Fruit fly (Drosophila melanogaster) whole organism, wandering third instar larva: ENCODE data around the gene alpha4GT2.

Experiments used
- CG9705 ChIP-seq: fragments of 200-800 bp; sonication (Bioruptor generic); optimal IDR thresholded peaks from 2 replicates; lab custom pipeline; 2018; ENCODE audit warnings: missing biosample characterization, mild to moderate bottlenecking, missing genetic modification characterization
- CrebA ChIP-seq: fragments of 200-800 bp; sonication (Bioruptor generic); optimal IDR thresholded peaks from 2 replicates; lab custom pipeline; 2016; ENCODE audit warnings: missing biosample characterization, mild to moderate bottlenecking, missing genetic modification characterization, borderline replicate concordance
- Dif ChIP-seq: fragments of 200-275, 200-300 bp; sonication (Bioruptor generic); optimal IDR thresholded peaks from 2 replicates; lab custom pipeline; 2018; ENCODE audit warnings: missing biosample characterization, missing genetic modification characterization; ENCODE audit not compliant: partially characterized antibody
- HLH106 ChIP-seq: fragments of 200-800 bp; optimal IDR thresholded peaks from 3 replicates; lab custom pipeline; 2019; ENCODE audit warnings: missing biosample characterization, mild to moderate bottlenecking, missing genetic modification characterization, moderate library complexity
- Hr78 ChIP-seq: fragments of >200 bp; optimal IDR thresholded peaks from 2 replicates; lab custom pipeline; 2017; ENCODE audit warnings: missing biosample characterization, missing genetic modification characterization
- Mio ChIP-seq: sonication (Bioruptor generic); optimal IDR thresholded peaks from 2 replicates; lab custom pipeline; 2016; ENCODE audit warnings: missing biosample characterization, missing genetic modification characterization
- Myc ChIP-seq: fragments of >200 bp; optimal IDR thresholded peaks from 2 replicates; lab custom pipeline; 2017
- N ChIP-seq: fragments of >200 bp; optimal IDR thresholded peaks from 2 replicates; lab custom pipeline; 2018; ENCODE audit warnings: missing biosample characterization, missing external identifiers, missing genetic modification characterization
- OdsH ChIP-seq: fragments of 200-800 bp; sonication (Bioruptor generic); optimal IDR thresholded peaks from 2 replicates; lab custom pipeline; 2016; ENCODE audit warnings: missing biosample characterization, mild to moderate bottlenecking, missing genetic modification characterization
- Rel ChIP-seq, 2 experiments: fragments of 200-800 bp; sonication (Bioruptor generic) in 1 of 2; optimal IDR thresholded peaks; 2 replicates in 1 of 2; 3 replicates in 1 of 2; lab custom pipeline; 2016 to 2019; ENCODE audit warnings: mild to moderate bottlenecking in 2 of 2, missing biosample characterization in 2 of 2, missing genetic modification characterization in 2 of 2, moderate library complexity in 1 of 2
- Sp1 ChIP-seq: fragments of 200-800 bp; sonication (Bioruptor generic); optimal IDR thresholded peaks from 3 replicates; lab custom pipeline; 2019; ENCODE audit warnings: missing biosample characterization, mild to moderate bottlenecking, missing genetic modification characterization, moderate library complexity
- br ChIP-seq: fragments of 200-800 bp; sonication (Bioruptor generic); optimal IDR thresholded peaks from 2 replicates; lab custom pipeline; 2016; ENCODE audit warnings: missing biosample characterization, missing genetic modification characterization
- brk ChIP-seq: fragments of 200-800 bp; sonication (Bioruptor generic); optimal IDR thresholded peaks from 2 replicates; lab custom pipeline; 2016; ENCODE audit warnings: missing biosample characterization, mild to moderate bottlenecking, missing genetic modification characterization
- dl ChIP-seq, 2 experiments: fragments of 175-275, 200-275 bp in 1 of 2; fragments of 200-275 bp in 1 of 2; sonication (Bioruptor generic); optimal IDR thresholded peaks; lab custom pipeline; 2018; ENCODE audit warnings: mild to moderate bottlenecking in 2 of 2, missing biosample characterization in 2 of 2, missing genetic modification characterization in 2 of 2, moderate library complexity in 2 of 2; ENCODE audit not compliant: partially characterized antibody in 2 of 2, insufficient read depth in 1 of 2
- dmrt93B ChIP-seq: fragments of 200-800 bp; sonication (Bioruptor generic); optimal IDR thresholded peaks from 2 replicates; lab custom pipeline; 2018; ENCODE audit warnings: missing biosample characterization, mild to moderate bottlenecking, missing genetic modification characterization
- dsf ChIP-seq: sonication (Bioruptor generic); optimal IDR thresholded peaks from 2 replicates; lab custom pipeline; 2016; ENCODE audit warnings: missing biosample characterization, missing genetic modification characterization, borderline replicate concordance
- ey ChIP-seq: fragments of 200-800 bp; sonication (Bioruptor generic); optimal IDR thresholded peaks from 2 replicates; lab custom pipeline; 2016; ENCODE audit warnings: missing biosample characterization, missing genetic modification characterization
- fru ChIP-seq: fragments of 200-800 bp; sonication (Bioruptor generic); optimal IDR thresholded peaks from 3 replicates; lab custom pipeline; 2016; ENCODE audit warnings: missing biosample characterization, mild to moderate bottlenecking, missing genetic modification characterization
- h ChIP-seq: fragments of 200-800 bp; sonication (Bioruptor generic); optimal IDR thresholded peaks from 3 replicates; lab custom pipeline; 2016; ENCODE audit warnings: missing biosample characterization, mild to moderate bottlenecking, missing genetic modification characterization
- lola ChIP-seq: fragments of >200 bp; optimal IDR thresholded peaks from 2 replicates; lab custom pipeline; 2017; ENCODE audit warnings: missing biosample characterization, missing genetic modification characterization
- pan ChIP-seq: fragments of >200 bp; optimal IDR thresholded peaks from 2 replicates; lab custom pipeline; 2017
- psq ChIP-seq: fragments of 200-800 bp; sonication (Bioruptor generic); optimal IDR thresholded peaks from 3 replicates; lab custom pipeline; 2017; ENCODE audit warnings: missing biosample characterization, mild to moderate bottlenecking, missing genetic modification characterization, moderate library complexity
- rgr ChIP-seq: fragments of 200-800 bp; sonication (Bioruptor generic); optimal IDR thresholded peaks from 3 replicates; lab custom pipeline; 2016; ENCODE audit warnings: missing biosample characterization, mild to moderate bottlenecking, missing genetic modification characterization
- sage ChIP-seq: fragments of 200-800 bp; sonication (Bioruptor generic); optimal IDR thresholded peaks from 2 replicates; lab custom pipeline; 2016; ENCODE audit warnings: missing biosample characterization, mild to moderate bottlenecking, missing genetic modification characterization
- sv ChIP-seq: fragments of 200-800 bp; sonication (Bioruptor generic); optimal IDR thresholded peaks from 3 replicates; lab custom pipeline; 2016; ENCODE audit warnings: missing biosample characterization, missing genetic modification characterization
- usp ChIP-seq: fragments of >200 bp; optimal IDR thresholded peaks from 2 replicates; lab custom pipeline; 2017; ENCODE audit warnings: missing biosample characterization, missing genetic modification characterization

Gene alpha4GT2

DNA sequence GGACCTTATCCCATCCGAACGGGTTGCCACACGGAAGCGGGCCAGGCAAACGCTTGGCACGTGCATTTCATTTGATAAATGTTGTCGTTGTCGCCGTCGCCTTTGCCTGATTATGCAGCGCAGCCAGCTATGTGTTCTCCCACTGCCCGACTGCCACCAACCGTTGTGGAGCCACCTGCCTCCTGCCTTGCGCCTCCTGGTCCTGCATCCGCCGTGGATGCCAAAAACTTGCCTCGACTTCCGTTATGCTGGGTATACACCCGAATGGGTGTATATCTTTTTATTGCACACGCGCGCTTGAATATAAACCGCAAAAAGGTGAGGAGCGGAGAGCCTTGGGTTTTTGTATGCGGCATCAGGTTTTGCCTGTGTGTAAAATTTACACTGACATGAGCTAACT lies 40.2 kb upstream of the alpha4GT2 start:
- TF ChIP-seq dsf (GFP tag; lab: Kevin White, UChicago) (no peak), N (GFP tag; lab: Kevin White, UChicago) (no peak), Rel (GFP tag; optimal IDR thresholded peaks at IDR 0.05; lab: Kevin White, UChicago) (no peak), Rel (tag; optimal IDR thresholded peaks at IDR 0.05; lab: Kevin White, UChicago) (no peak), Mio (GFP tag; lab: Kevin White, UChicago) (no peak), dl (GFP tag; optimal IDR thresholded peaks at IDR 0.05; lab: Kevin White, UChicago; ENCODE audit: insufficient read depth in 1 of 2, partially characterized antibody in 2 of 2) (no peak)
- TF ChIP-seq, all 38 proteins: peak for 0

DNA sequence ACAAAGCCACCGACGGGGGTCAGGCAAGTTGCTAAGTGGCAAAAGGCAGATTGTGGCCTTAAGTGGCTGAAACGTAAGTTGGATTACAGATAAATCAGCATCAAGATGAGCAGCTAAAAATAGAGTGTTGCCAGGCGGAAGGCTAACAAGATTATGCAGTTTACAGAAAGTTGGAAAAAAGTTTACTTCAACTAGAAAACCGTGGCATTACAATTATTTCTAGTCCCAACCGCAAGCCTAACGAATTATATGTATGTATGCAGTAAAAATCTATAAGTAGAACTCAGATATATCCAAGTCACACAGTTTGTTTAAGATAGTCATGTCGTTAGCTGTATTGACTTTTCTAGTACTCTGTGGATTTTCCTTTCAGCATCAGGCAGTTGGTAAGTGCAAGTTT lies 25.9 kb upstream of the alpha4GT2 start, which contains the start of gene BG642167:
TSS of gene BG642167 (plus strand) at position 301 of the 400 bp plus-strand sequence.
- no peak for TF ChIP-seq ey (GFP tag; lab: Kevin White, UChicago)
- TF ChIP-seq dmrt93B (GFP tag; lab: Kevin White, UChicago), result no peak
- no peak for TF ChIP-seq HLH106
- no peak for TF ChIP-seq Rel (GFP tag; optimal IDR thresholded peaks at IDR 0.05; lab: Kevin White, UChicago)
- no peak for TF ChIP-seq Rel (tag; optimal IDR thresholded peaks at IDR 0.05; lab: Kevin White, UChicago)
- no peak for TF ChIP-seq rgr (GFP tag; lab: Kevin White, UChicago)
- no peak for TF ChIP-seq Sp1
- no peak for TF ChIP-seq brk (GFP tag; lab: Kevin White, UChicago)
- TF ChIP-seq dsf (GFP tag; lab: Kevin White, UChicago), result no peak
- no peak for TF ChIP-seq Dif (GFP tag; lab: Kevin White, UChicago)
- TF ChIP-seq CG9705 (GFP tag; lab: Kevin White, UChicago), result no peak
- TF ChIP-seq Hr78 (GFP tag; lab: Kevin White, UChicago), result no peak
- no peak for TF ChIP-seq CrebA
- TF ChIP-seq lola, result no peak
- TF ChIP-seq, all 38 proteins: peak for 0

dm6 chr3R:25810796-25811195 lies 21.2 kb upstream of the alpha4GT2 start, which contains the start of gene CG5024:
Gene CG5024, plus strand, starts transcription at chr3R:25811096.
- TF ChIP-seq HLH106 (no peak), sv (no peak), Hr78 (GFP tag; lab: Kevin White, UChicago) (no peak), Sp1 (no peak), psq (no peak)

DNA sequence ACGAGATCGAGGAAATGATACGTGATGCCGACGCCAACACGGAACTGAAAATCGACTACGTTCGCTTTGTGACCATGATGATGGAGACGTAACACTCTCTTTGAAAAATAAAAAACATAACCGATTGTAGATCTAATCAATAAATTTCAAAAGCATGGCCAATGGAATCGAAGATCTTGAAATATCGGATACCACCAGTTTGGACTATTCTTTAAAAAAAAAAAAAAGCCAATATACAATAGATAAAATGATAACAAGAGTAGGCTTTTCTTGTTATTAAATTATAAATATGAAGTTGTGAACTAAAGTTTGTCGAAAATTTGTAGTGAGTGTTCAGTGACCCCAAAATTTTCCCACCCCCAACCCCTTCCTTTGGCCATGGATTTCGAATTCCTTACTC lies 20.4 kb upstream of the alpha4GT2 start, which contains the start of the genes Acam and CG17770:
TSS of gene Acam (plus strand) at position 301 of the 400 bp plus-strand sequence.
TSS of gene CG17770 (plus strand) at position 301 of the 400 bp plus-strand sequence.
- TF ChIP-seq dsf (GFP tag; lab: Kevin White, UChicago), result no peak
- no peak for TF ChIP-seq N (GFP tag; lab: Kevin White, UChicago)
- no peak for TF ChIP-seq pan (lab: Kevin White, UChicago)
- TF ChIP-seq, all 38 proteins: peak for 0

dm6 chr3R:25815179-25815578 lies 16.9 kb upstream of the alpha4GT2 start, which contains the start of gene CG14354:
Gene CG14354, plus strand, starts transcription at chr3R:25815479.
- no peak for TF ChIP-seq dmrt93B (GFP tag; lab: Kevin White, UChicago)

DNA sequence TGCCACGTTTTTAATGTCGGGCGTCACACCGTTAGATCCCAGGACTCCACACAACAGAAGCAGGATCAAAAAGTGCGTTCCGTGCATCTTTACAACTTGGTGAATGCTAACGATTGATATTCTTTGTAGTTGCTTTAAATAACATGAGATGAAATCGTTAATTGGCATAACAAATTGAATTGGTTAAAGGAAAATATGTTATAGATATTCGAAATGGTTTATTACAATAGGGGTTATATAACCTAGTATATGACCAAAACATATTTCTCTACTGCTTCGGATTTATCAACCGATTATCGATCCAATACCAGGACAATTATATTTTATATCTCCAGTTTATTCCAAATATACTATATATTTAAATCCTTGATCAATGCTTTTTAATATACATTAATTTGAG lies 2.4 kb upstream of the alpha4GT2 start, which contains the start of gene Mst57Dc:
TSS of gene Mst57Dc (minus strand) at position 101 of the 400 bp plus-strand sequence.
- no peak for TF ChIP-seq dsf (GFP tag; lab: Kevin White, UChicago)
- TF ChIP-seq lola, result no peak
- no peak for TF ChIP-seq OdsH (GFP tag; lab: Kevin White, UChicago)
- TF ChIP-seq Myc, result no peak

- TF ChIP-seq dsf (GFP tag; lab: Kevin White, UChicago), result no peak
- TF ChIP-seq Rel (GFP tag; optimal IDR thresholded peaks at IDR 0.05; lab: Kevin White, UChicago), result no peak
- TF ChIP-seq Rel (tag; optimal IDR thresholded peaks at IDR 0.05; lab: Kevin White, UChicago), result no peak
- no peak for TF ChIP-seq ey (GFP tag; lab: Kevin White, UChicago)
- no peak for TF ChIP-seq lola
- no peak for TF ChIP-seq usp (GFP tag; lab: Kevin White, UChicago)
- TF ChIP-seq h, result no peak
- TF ChIP-seq dmrt93B (GFP tag; lab: Kevin White, UChicago), result no peak
- TF ChIP-seq Sp1, result no peak
- TF ChIP-seq psq, result no peak
- TF ChIP-seq CG9705 (GFP tag; lab: Kevin White, UChicago), result no peak
- no peak for TF ChIP-seq fru (GFP tag; lab: Kevin White, UChicago)
- no peak for TF ChIP-seq br (GFP tag; lab: Kevin White, UChicago)
- no peak for TF ChIP-seq Hr78 (GFP tag; lab: Kevin White, UChicago)
- no peak for TF ChIP-seq pan (lab: Kevin White, UChicago)
- no peak for TF ChIP-seq brk (GFP tag; lab: Kevin White, UChicago)
- TF ChIP-seq Myc, result no peak
- no peak for TF ChIP-seq dl (GFP tag; optimal IDR thresholded peaks at IDR 0.05; lab: Kevin White, UChicago; ENCODE audit: insufficient read depth in 1 of 2, partially characterized antibody in 2 of 2)
- no peak for TF ChIP-seq sage (GFP tag; lab: Kevin White, UChicago)
- no peak for TF ChIP-seq sv
- TF ChIP-seq, all 38 proteins: peak for 0
These were observed 1.9 kb upstream of the alpha4GT2 start, which contains the start of gene Sfp96F for dm6 chr3R:25830128-25830527. Gene Sfp96F, minus strand, starts transcription at chr3R:25830228.
